Worm (Caenorhabditis elegans): ENCODE data around the gene rhi-1.

rhi-1 gene

DNA sequence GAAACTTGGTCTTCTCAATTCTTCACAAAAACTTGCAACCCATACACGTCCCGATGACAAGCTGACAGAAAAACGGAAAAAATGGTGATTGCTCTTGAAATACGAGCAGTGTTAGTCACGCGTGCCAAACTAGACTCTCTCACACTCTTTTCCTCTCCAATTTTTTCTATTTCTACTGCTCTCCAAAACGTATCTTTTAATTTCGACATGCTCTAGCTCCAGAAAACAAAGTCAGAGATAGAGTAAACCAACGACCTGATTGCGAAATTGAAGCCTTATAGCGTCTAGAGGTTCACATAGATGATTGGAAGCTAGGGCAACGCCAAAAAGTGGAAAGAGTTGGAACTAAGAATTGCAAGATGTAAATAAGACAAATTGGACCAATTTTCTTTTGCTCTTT is 17.9 kb upstream of the rhi-1 start:
- TF ChIP-seq nfya-1 (tag; optimal IDR thresholded peaks at IDR 0.05; ENCODE audit: insufficient read depth) (peak; percentile 45), mml-1 (tag; optimal IDR thresholded peaks at IDR 0.05) (no peak), elt-1 (tag; optimal IDR thresholded peaks at IDR 0.05) (no peak), nhr-11 (tag; optimal IDR thresholded peaks at IDR 0.05) (peak; percentile 71), aly-2 (tag; optimal IDR thresholded peaks at IDR 0.05) (no peak), eor-1 (tag; optimal IDR thresholded peaks at IDR 0.05) (no peak)

DNA sequence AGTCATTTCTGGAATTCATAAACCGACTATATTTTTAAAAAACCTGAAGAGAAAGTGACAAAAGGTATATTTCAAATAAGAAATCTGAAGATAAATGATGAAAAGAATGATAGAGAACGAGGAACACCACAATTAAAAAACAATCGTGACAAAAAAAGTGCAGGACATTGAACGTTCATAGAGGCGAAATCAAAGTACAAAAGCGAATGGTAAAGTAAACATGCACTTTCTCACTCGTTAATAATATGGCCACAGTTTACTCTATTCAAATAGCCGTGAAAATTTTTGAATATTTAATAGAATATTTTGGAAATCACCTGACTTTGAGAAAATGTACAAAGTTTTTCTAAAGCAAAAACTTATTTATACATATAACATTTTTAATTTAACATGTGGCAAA is 16.1 kb upstream of the rhi-1 start, which contains the start of gene F46H6.5:
F46H6.5 (minus strand) TSS at position 10 of the 400 bp plus-strand sequence.
- TF ChIP-seq eor-1 (tag; optimal IDR thresholded peaks at IDR 0.05) (no peak), daf-12 (tag; optimal IDR thresholded peaks at IDR 0.05) (no peak), nhr-43 (tag; optimal IDR thresholded peaks at IDR 0.05; ENCODE audit: poor library complexity, severe bottlenecking) (no peak), pha-4 (tag; optimal IDR thresholded peaks at IDR 0.05) (peak; percentile 74), nhr-237 (tag; optimal IDR thresholded peaks at IDR 0.05) (no peak), pqm-1 (tag; optimal IDR thresholded peaks at IDR 0.05) (peak; percentile 8), ZK546.5 (tag; optimal IDR thresholded peaks at IDR 0.05) (no peak), fos-1 (tag; optimal IDR thresholded peaks at IDR 0.05) (no peak), elt-1 (tag; optimal IDR thresholded peaks at IDR 0.05) (no peak), zag-1 (tag; optimal IDR thresholded peaks at IDR 0.05) (no peak), unc-62 (GFP tag; optimal IDR thresholded peaks at IDR 0.05) (no peak), ceh-9 (tag; optimal IDR thresholded peaks at IDR 0.05) (no peak)

DNA sequence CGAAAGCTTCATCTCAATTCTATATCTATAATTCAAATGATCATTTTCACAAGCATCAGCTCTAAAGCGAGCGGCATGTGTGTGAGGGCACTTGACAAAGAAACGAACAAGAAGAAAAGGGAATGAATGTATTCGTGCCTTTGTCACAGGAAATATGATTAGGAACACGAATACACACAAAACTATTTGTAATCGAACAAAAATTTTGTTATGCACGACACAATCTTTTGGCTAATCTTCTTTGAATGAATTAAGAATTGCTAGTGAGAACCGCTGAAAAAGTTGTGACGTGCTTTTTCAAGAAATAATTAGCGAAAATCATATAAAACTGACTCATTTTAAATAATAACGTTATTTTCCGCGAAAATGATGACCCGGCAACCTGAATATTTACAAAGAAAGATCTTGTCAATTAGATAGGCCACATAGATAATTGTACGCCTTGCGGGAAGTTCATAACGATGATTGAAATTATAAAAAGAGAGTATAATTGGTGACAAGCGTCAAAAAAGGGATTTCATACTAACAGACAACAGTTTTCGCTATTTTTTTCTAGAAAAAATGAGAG is 14.8 kb upstream of the rhi-1 start:
- TF ChIP-seq nhr-43 (tag; optimal IDR thresholded peaks at IDR 0.05; ENCODE audit: poor library complexity, severe bottlenecking) (no peak), sea-2 (GFP tag; optimal IDR thresholded peaks at IDR 0.05) (no peak), ZK546.5 (tag; optimal IDR thresholded peaks at IDR 0.05) (no peak), snpc-4 (tag; optimal IDR thresholded peaks at IDR 0.05) (no peak), ztf-4 (tag; optimal IDR thresholded peaks at IDR 0.05) (no peak), nhr-23 (tag; optimal IDR thresholded peaks at IDR 0.05) (peak; percentile 30), nhr-11 (tag; optimal IDR thresholded peaks at IDR 0.05) (no peak), ceh-82 (tag; optimal IDR thresholded peaks at IDR 0.05) (no peak), tbx-2 (tag; optimal IDR thresholded peaks at IDR 0.05) (no peak)

DNA sequence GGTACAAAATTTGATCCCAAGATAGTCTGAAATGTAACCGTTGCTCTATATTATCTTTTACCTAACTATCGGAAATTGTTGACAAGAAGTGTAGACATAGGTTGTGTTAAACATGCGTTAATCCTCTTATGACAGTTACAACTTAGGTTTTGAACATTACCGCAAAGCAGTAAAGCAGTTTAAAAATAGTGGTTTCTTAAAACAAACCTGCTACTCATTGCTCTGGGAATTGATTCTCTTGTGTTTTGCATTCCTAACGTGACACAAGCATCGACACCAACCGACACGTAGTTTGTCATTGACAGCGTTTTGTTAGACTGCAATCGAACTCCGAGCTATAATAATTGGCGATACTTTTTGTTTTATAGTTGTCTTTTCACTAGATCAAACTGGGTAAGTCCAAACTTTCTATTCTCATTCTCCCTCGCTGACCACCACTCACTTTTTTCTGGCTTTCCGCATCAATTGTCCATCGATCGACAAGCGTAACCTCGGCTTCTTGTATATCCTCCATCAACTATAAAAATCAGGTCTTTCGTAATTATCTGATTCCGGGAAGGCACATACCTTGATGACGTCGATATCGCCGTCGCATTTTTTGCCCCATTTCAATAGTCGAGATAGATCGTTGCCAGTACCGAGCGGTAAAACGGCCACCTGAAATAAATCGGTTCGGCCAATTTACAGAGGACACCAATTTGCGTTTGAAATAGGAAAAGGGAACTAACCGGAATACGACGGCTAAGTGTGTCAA is 12.3 kb upstream of the rhi-1 start:
- TF ChIP-seq ztf-4 (tag; optimal IDR thresholded peaks at IDR 0.05) (no peak), nhr-23 (tag; optimal IDR thresholded peaks at IDR 0.05) (peak; percentile 56), ama-1 (optimal IDR thresholded peaks at IDR 0.05) (peak; percentile 64)

DNA sequence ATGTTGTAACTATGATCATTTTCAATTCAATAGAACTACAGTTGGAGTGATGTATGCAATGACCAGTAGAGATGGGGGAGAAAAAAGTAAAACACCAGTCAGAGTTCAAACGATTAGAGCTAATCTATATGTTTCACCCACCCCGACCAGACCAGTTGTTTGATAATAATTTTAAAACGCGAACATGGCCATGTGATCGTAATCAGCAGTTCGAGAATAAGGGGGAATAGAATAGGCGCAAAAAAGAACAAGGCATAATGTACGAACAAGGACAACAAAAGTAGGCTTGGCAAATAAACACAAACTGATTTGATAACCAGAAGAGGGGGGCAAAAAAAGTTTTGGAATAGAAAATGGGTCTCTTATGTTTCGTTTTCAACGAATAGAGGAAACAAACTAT is 10.2 kb upstream of the rhi-1 start:
- TF ChIP-seq elt-1 (tag; optimal IDR thresholded peaks at IDR 0.05) (no peak), nhr-76 (tag; optimal IDR thresholded peaks at IDR 0.05) (no peak), nhr-12 (tag; optimal IDR thresholded peaks at IDR 0.05) (no peak), jun-1 (tag; optimal IDR thresholded peaks at IDR 0.05) (peak; percentile 25), pqm-1 (tag; optimal IDR thresholded peaks at IDR 0.05) (peak; percentile 81), elt-2 (tag; optimal IDR thresholded peaks at IDR 0.05) (peak; percentile 87), pha-4 (tag; optimal IDR thresholded peaks at IDR 0.05) (peak; percentile 76), skn-1 (tag; optimal IDR thresholded peaks at IDR 0.05) (peak; percentile 9)

DNA sequence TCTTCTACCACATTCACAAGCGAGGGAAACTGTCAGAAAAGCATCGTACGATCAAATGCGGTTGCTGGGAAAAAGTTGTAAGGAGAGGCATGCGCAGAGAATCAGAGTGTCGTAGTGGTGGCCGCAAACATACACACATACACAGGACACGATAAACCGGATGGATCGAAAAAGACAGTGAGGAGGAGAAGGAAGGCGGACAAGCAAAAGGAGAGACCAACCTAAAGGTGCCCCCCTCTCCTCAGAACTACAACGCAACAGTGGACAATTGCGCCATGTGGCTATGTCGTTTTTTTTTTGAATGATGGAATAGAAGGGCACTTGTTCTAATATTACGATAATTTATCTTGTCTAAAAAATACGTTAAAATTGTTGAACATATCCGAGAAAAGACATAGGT is 9.8 kb upstream of the rhi-1 start:
- TF ChIP-seq daf-12 (tag; optimal IDR thresholded peaks at IDR 0.05) (no peak), mml-1 (tag; optimal IDR thresholded peaks at IDR 0.05) (no peak), nhr-23 (tag; optimal IDR thresholded peaks at IDR 0.05) (peak; percentile 29), fkh-10 (GFP tag; optimal IDR thresholded peaks at IDR 0.05) (no peak), fkh-2 (tag; optimal IDR thresholded peaks at IDR 0.05) (no peak), ama-1 (optimal IDR thresholded peaks at IDR 0.05) (no peak), ceh-16 (tag; optimal IDR thresholded peaks at IDR 0.05) (no peak), lsy-12 (tag; optimal IDR thresholded peaks at IDR 0.05) (no peak), ztf-4 (tag; optimal IDR thresholded peaks at IDR 0.05) (no peak), lin-39 (tag; optimal IDR thresholded peaks at IDR 0.05) (no peak), pha-4 (tag; optimal IDR thresholded peaks at IDR 0.05) (no peak), nhr-43 (tag; optimal IDR thresholded peaks at IDR 0.05; ENCODE audit: poor library complexity, severe bottlenecking) (peak; percentile 12), unc-62 (GFP tag; optimal IDR thresholded peaks at IDR 0.05) (no peak), pqm-1 (tag; optimal IDR thresholded peaks at IDR 0.05) (no peak), nhr-25 (tag; optimal IDR thresholded peaks at IDR 0.05) (peak; percentile 12), nhr-237 (tag; optimal IDR thresholded peaks at IDR 0.05) (no peak)
